Worm (Caenorhabditis elegans) whole organism, L1 larva: ENCODE measurements around the gene Y54G9A.9.

Experiments
- ceh-82 ChIP-seq, 3 experiments: fragments of 150-350 bp in 1 of 3; sonication (generic microtip) in 2 of 3; optimal IDR thresholded peaks; 2 replicates each; lab custom pipeline; 2014 to 2017; ENCODE audit warnings: missing biosample characterization in 3 of 3, missing genetic modification characterization in 3 of 3
- dpl-1 ChIP-seq, 3 experiments: fragments of 150-350 bp in 2 of 3; sonication (generic microtip) in 1 of 3; optimal IDR thresholded peaks; 2 replicates each; lab custom pipeline; 2014 to 2017; ENCODE audit warnings: missing biosample characterization in 3 of 3, missing genetic modification characterization in 3 of 3, missing genetic modification reagents in 3 of 3
- elt-3 ChIP-seq, 6 experiments: fragments of 150-350 bp in 1 of 6; sonication (generic microtip); optimal IDR thresholded peaks; 2 replicates each; lab custom pipeline; 2017 to 2018; ENCODE audit warnings: missing biosample characterization in 6 of 6, missing genetic modification characterization in 6 of 6, inconsistent platforms in 1 of 6
- lin-13 ChIP-seq: fragments of 150-350 bp; optimal IDR thresholded peaks from 2 replicates; lab custom pipeline; 2014; ENCODE audit warnings: missing biosample characterization, missing genetic modification reagents, missing genetic modification characterization
- lin-39 ChIP-seq: fragments of 150-350 bp; optimal IDR thresholded peaks from 2 replicates; lab custom pipeline; 2014; ENCODE audit warnings: missing biosample characterization, missing genetic modification reagents, missing genetic modification characterization
- mef-2 ChIP-seq: fragments of 150-350 bp; optimal IDR thresholded peaks from 2 replicates; lab custom pipeline; 2014; ENCODE audit warnings: missing biosample characterization, missing genetic modification characterization
- nhr-90 ChIP-seq: sonication (generic microtip); optimal IDR thresholded peaks from 2 replicates; lab custom pipeline; 2016; ENCODE audit warnings: mild to moderate bottlenecking, missing genetic modification characterization, missing compliant biosample characterization; ENCODE audit not compliant: poor library complexity
- snpc-4 ChIP-seq: fragments of 150-350 bp; optimal IDR thresholded peaks from 2 replicates; lab custom pipeline; 2014; ENCODE audit warnings: missing biosample characterization, missing genetic modification characterization
- ztf-11 ChIP-seq, 2 experiments: sonication (generic microtip); optimal IDR thresholded peaks; 2 replicates each; lab custom pipeline; 2016 to 2017; ENCODE audit warnings: missing genetic modification characterization in 2 of 2, missing biosample characterization in 1 of 2, missing compliant biosample characterization in 1 of 2

DNA sequence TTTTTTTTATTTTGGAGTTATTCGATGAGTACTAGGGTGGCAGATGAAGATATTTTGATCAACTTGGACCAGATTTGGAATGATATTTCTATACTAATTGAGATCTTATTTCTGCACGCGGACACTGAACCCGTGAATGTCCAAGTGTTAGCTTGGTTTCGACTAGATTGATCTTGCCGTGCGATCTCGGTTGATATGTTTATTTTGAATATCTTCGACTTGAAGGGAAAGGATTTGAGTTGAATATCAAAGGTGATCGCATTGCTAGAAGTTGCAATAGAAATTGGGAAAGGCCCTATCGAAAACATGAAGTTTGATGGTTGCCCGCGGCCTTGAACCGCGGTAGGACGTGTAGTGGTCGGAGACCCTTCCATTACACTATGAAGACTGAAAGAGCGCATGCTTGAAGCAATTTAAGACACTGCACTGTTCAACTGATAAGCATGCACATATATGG lies 51.3 kb downstream of the Y54G9A.9 start:
- TF ChIP-seq ceh-82 (tag; optimal IDR thresholded peaks at IDR 0.05; lab: Kevin White, UChicago), result no peak
- TF ChIP-seq snpc-4, result no peak
- TF ChIP-seq dpl-1 (GFP tag; optimal IDR thresholded peaks at IDR 0.05; lab: Kevin White, UChicago), result no peak
- TF ChIP-seq lin-13 (GFP tag; lab: Kevin White, UChicago), result no peak
- no peak for TF ChIP-seq elt-3 (tag; optimal IDR thresholded peaks at IDR 0.05; lab: Kevin White, UChicago)
- no peak for TF ChIP-seq ztf-11 (tag; optimal IDR thresholded peaks at IDR 0.05; lab: Kevin White, UChicago)
- TF ChIP-seq lin-39, result no peak
- TF ChIP-seq mef-2 (tag; lab: Kevin White, UChicago), result no peak
- TF ChIP-seq nhr-90 (tag; lab: Kevin White, UChicago), result no peak
